Fruit fly (Drosophila melanogaster) whole organism, pupa: ENCODE results near the gene nes.

ENCODE experiments used
- CG10348 ChIP-seq: fragments of 200-800 bp; sonication (Bioruptor generic); IDR thresholded peaks from 2 replicates; pipeline ENCODE4 v1.3.6; 2022; ENCODE audit warnings: missing biosample characterization, missing genetic modification characterization
- CG12605 ChIP-seq: fragments of 200-800 bp; sonication (Bioruptor generic); IDR thresholded peaks from 2 replicates; pipeline ENCODE4 v1.3.6; 2022; ENCODE audit warnings: missing biosample characterization, missing genetic modification characterization
- CG13204 ChIP-seq: fragments of 200-800 bp; sonication (Bioruptor generic); optimal IDR thresholded peaks from 2 replicates; lab custom pipeline; 2018; ENCODE audit warnings: missing biosample characterization, mild to moderate bottlenecking, missing genetic modification characterization, moderate library complexity
- CG34367 ChIP-seq: fragments of 200-800 bp; sonication (Bioruptor generic); optimal IDR thresholded peaks from 2 replicates; lab custom pipeline; 2018; ENCODE audit warnings: missing biosample characterization, mild to moderate bottlenecking, missing genetic modification characterization
- CG4496 ChIP-seq: fragments of 200-800 bp; sonication (Bioruptor generic); IDR thresholded peaks from 3 replicates; pipeline ENCODE4 v1.3.6; 2022; ENCODE audit warnings: missing biosample characterization, missing genetic modification characterization
- CG8159 ChIP-seq: fragments of 200-800 bp; sonication (Bioruptor generic); optimal IDR thresholded peaks from 3 replicates; lab custom pipeline; 2018; ENCODE audit warnings: missing biosample characterization, mild to moderate bottlenecking, missing genetic modification characterization, moderate library complexity
- CG8301 ChIP-seq: fragments of 200-800 bp; sonication (Bioruptor generic); optimal IDR thresholded peaks from 2 replicates; lab custom pipeline; 2018; ENCODE audit warnings: missing biosample characterization, mild to moderate bottlenecking, missing genetic modification characterization
- D1 ChIP-seq: fragments of 200-800 bp; sonication (Bioruptor generic); optimal IDR thresholded peaks from 2 replicates; lab custom pipeline; 2018; ENCODE audit warnings: missing biosample characterization, mild to moderate bottlenecking, missing genetic modification characterization, moderate library complexity
- EcR ChIP-seq: fragments of 200-800 bp; sonication (Bioruptor generic); optimal IDR thresholded peaks from 3 replicates; lab custom pipeline; 2019; ENCODE audit warnings: missing biosample characterization, missing genetic modification characterization, mild to moderate bottlenecking, moderate library complexity, missing genetic modification reagents
- Ets98B ChIP-seq: fragments of 200-800 bp; sonication (Bioruptor generic); IDR thresholded peaks from 2 replicates; pipeline ENCODE4 v1.3.6; 2022; ENCODE audit warnings: missing biosample characterization, missing genetic modification characterization
- Pif1A ChIP-seq: fragments of 200-800 bp; sonication (Bioruptor generic); optimal IDR thresholded peaks from 3 replicates; lab custom pipeline; 2016; ENCODE audit warnings: missing biosample characterization, missing genetic modification characterization
- fd96Ca ChIP-seq: fragments of 200-800 bp; sonication (Bioruptor generic); IDR thresholded peaks from 3 replicates; pipeline ENCODE4 v1.3.6; 2022; ENCODE audit warnings: missing biosample characterization, missing genetic modification characterization
- gl ChIP-seq: fragments of 200-800 bp; sonication (Bioruptor generic); optimal IDR thresholded peaks from 2 replicates; lab custom pipeline; 2018; ENCODE audit warnings: missing biosample characterization, mild to moderate bottlenecking, missing genetic modification characterization
- rn ChIP-seq: fragments of 200-800 bp; sonication (Bioruptor generic); IDR thresholded peaks from 2 replicates; pipeline ENCODE4 v1.3.6; 2022; ENCODE audit warnings: missing biosample characterization, missing genetic modification characterization

DNA sequence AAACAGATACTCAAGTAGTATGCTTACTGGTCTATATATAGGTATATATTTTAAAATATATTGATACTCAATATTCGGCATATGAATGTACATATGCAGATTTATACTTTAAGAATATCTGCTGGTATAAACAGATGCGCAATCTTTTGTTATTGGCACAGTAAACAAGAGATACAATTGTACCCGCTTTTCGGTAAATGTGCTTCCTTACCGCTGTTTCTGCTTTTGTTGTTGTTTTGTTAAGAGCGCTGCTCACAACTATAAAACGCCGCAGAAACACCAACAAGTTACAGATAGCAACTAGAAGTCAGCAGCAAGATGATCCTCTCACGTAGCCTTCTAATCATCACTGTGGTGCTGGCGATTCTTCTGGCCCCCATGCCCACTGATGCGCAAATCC, 5.3 kb upstream of the nes start, which contains the start of gene CG45081:
- TF ChIP-seq Ets98B (GFP tag; lab: Robert Waterston, UW) (no peak), EcR (GFP tag; lab: Kevin White, UChicago) (no peak), D1 (tag; lab: Kevin White, UChicago) (no peak), CG8159 (tag; lab: Kevin White, UChicago) (no peak), rn (GFP tag; lab: Robert Waterston, UW) (no peak), Pif1A (GFP tag; lab: Kevin White, UChicago) (no peak), gl (tag; lab: Kevin White, UChicago) (no peak), CG10348 (GFP tag; lab: Robert Waterston, UW) (no peak), fd96Ca (GFP tag; lab: Robert Waterston, UW) (no peak), CG12605 (GFP tag; lab: Robert Waterston, UW) (no peak), CG4496 (no peak), CG34367 (tag; lab: Kevin White, UChicago) (no peak), CG13204 (no peak), CG8301 (tag; lab: Kevin White, UChicago) (no peak)
